Fruit fly (Drosophila melanogaster) whole organism, embryonic: ENCODE measurements around the gene Bem46.
A peak's percentile ranks its signal among the peaks of the same experiment; 100 is the strongest.

Experiments used
- BEAF-32 ChIP-seq: fragments of 200-800 bp; sonication (Bioruptor generic); optimal IDR thresholded peaks from 3 replicates; lab custom pipeline; 2017; ENCODE audit warnings: missing biosample characterization, missing genetic modification characterization, mild to moderate bottlenecking, moderate library complexity, missing genetic modification reagents
- CG12391 ChIP-seq: fragments of 200-800 bp; sonication (Bioruptor generic); optimal IDR thresholded peaks from 3 replicates; lab custom pipeline; 2018; ENCODE audit warnings: missing biosample characterization, mild to moderate bottlenecking, missing genetic modification characterization, moderate library complexity
- CG14014 ChIP-seq: fragments of 200-800 bp; sonication (Bioruptor generic); IDR thresholded peaks from 2 replicates; pipeline ENCODE4 v1.3.6; 2022; ENCODE audit warnings: missing biosample characterization, missing genetic modification characterization
- CG14710 ChIP-seq: fragments of 200-800 bp; sonication (Bioruptor generic); optimal IDR thresholded peaks from 3 replicates; lab custom pipeline; 2019; ENCODE audit warnings: missing biosample characterization, mild to moderate bottlenecking, missing genetic modification characterization, moderate library complexity
- CG14965 ChIP-seq: fragments of 200-800 bp; sonication (Bioruptor generic); optimal IDR thresholded peaks from 2 replicates; lab custom pipeline; 2016; ENCODE audit warnings: missing biosample characterization, missing genetic modification characterization, borderline replicate concordance
- CG1529 ChIP-seq: fragments of 200-800 bp; sonication (Bioruptor generic); optimal IDR thresholded peaks from 3 replicates; lab custom pipeline; 2018; ENCODE audit warnings: missing biosample characterization, missing genetic modification characterization
- CG15514 ChIP-seq: fragments of 200-800 bp; sonication (Bioruptor generic); optimal IDR thresholded peaks from 3 replicates; lab custom pipeline; 2017; ENCODE audit warnings: missing biosample characterization, missing genetic modification characterization, mild to moderate bottlenecking, moderate library complexity, missing genetic modification reagents
- CG1602 ChIP-seq: fragments of 200-800 bp; sonication (Bioruptor generic); optimal IDR thresholded peaks from 3 replicates; lab custom pipeline; 2016; ENCODE audit warnings: missing biosample characterization, missing genetic modification characterization
- CG1647 ChIP-seq: fragments of 200-800 bp; sonication (Bioruptor generic); optimal IDR thresholded peaks from 3 replicates; lab custom pipeline; 2016; ENCODE audit warnings: missing biosample characterization, missing genetic modification characterization
- CG16863 ChIP-seq: fragments of 200-800 bp; sonication (Bioruptor generic); optimal IDR thresholded peaks from 3 replicates; lab custom pipeline; 2016; ENCODE audit warnings: missing biosample characterization, missing genetic modification characterization
- CG17361 ChIP-seq: fragments of 200-800 bp; sonication (Bioruptor generic); IDR thresholded peaks from 3 replicates; pipeline ENCODE4 v1.3.6; 2022; ENCODE audit warnings: missing biosample characterization, missing genetic modification characterization
- CG1792 ChIP-seq: fragments of 200-800 bp; sonication (Bioruptor generic); optimal IDR thresholded peaks from 2 replicates; lab custom pipeline; 2016; ENCODE audit warnings: missing biosample characterization, missing genetic modification characterization
- CG1832 ChIP-seq: fragments of 200-800 bp; sonication (Bioruptor generic); optimal IDR thresholded peaks from 2 replicates; lab custom pipeline; 2017; ENCODE audit warnings: missing biosample characterization, mild to moderate bottlenecking, missing genetic modification characterization, inconsistent platforms
- CG18764 ChIP-seq: fragments of 200-800 bp; sonication (Bioruptor generic); optimal IDR thresholded peaks from 3 replicates; lab custom pipeline; 2016; ENCODE audit warnings: missing biosample characterization, missing genetic modification characterization
- CG2712 ChIP-seq: fragments of 200-800 bp; optimal IDR thresholded peaks from 3 replicates; lab custom pipeline; 2019; ENCODE audit warnings: missing biosample characterization, mild to moderate bottlenecking, missing genetic modification characterization, moderate library complexity
- CG31441 ChIP-seq: fragments of 200-800 bp; sonication (Bioruptor generic); IDR thresholded peaks from 2 replicates; pipeline ENCODE4 v1.3.6; 2022; ENCODE audit warnings: missing biosample characterization, missing genetic modification characterization
- CG3163 ChIP-seq: fragments of 200-800 bp; sonication (Bioruptor generic); optimal IDR thresholded peaks from 3 replicates; lab custom pipeline; 2016; ENCODE audit warnings: missing biosample characterization, missing genetic modification characterization
- CG6654 ChIP-seq: fragments of 200-800 bp; sonication (Bioruptor generic); optimal IDR thresholded peaks from 2 replicates; lab custom pipeline; 2017; ENCODE audit warnings: missing biosample characterization, mild to moderate bottlenecking, missing genetic modification characterization
- CG8359 ChIP-seq: fragments of 200-800 bp; sonication (Bioruptor generic); optimal IDR thresholded peaks from 2 replicates; lab custom pipeline; 2017; ENCODE audit warnings: missing biosample characterization, mild to moderate bottlenecking, missing genetic modification characterization, borderline replicate concordance
- CG9727 ChIP-seq: fragments of 200-800 bp; sonication (Bioruptor generic); optimal IDR thresholded peaks from 3 replicates; lab custom pipeline; 2017; ENCODE audit warnings: missing biosample characterization, mild to moderate bottlenecking, missing genetic modification characterization
- E2f1 ChIP-seq: fragments of 200-800 bp; sonication (Bioruptor generic); IDR thresholded peaks from 2 replicates; pipeline ENCODE4 v1.3.6; 2022; ENCODE audit warnings: missing biosample characterization, missing genetic modification characterization
- Ets97D ChIP-seq: fragments of 200-800 bp; sonication (Bioruptor generic); optimal IDR thresholded peaks from 3 replicates; lab custom pipeline; 2016; ENCODE audit warnings: missing biosample characterization, missing genetic modification characterization
- HLH3B ChIP-seq: fragments of 200-800 bp; sonication (Bioruptor generic); IDR thresholded peaks from 2 replicates; pipeline ENCODE4 v1.3.6; 2022; ENCODE audit warnings: missing biosample characterization, missing genetic modification characterization
- Mad ChIP-seq: fragments of 200-800 bp; sonication (Bioruptor generic); optimal IDR thresholded peaks from 2 replicates; lab custom pipeline; 2016; ENCODE audit warnings: missing biosample characterization, missing genetic modification characterization
- Rfx ChIP-seq: fragments of 200-800 bp; sonication (Bioruptor generic); IDR thresholded peaks from 2 replicates; pipeline ENCODE4 v1.3.6; 2022; ENCODE audit warnings: missing biosample characterization, missing genetic modification characterization
- ap ChIP-seq: fragments of 200-800 bp; sonication (Bioruptor generic); IDR thresholded peaks from 2 replicates; pipeline ENCODE4 v1.3.6; 2022; ENCODE audit warnings: missing biosample characterization, missing genetic modification characterization
- az2 ChIP-seq: fragments of 200-800 bp; sonication (Bioruptor generic); optimal IDR thresholded peaks from 3 replicates; lab custom pipeline; 2016; ENCODE audit warnings: missing biosample characterization, missing genetic modification characterization
- bsh ChIP-seq, 2 experiments: fragments of 200-800 bp; sonication (Bioruptor generic); optimal IDR thresholded peaks; 2 replicates each; lab custom pipeline; 2017 to 2018; ENCODE audit warnings: mild to moderate bottlenecking in 2 of 2, missing biosample characterization in 2 of 2, missing genetic modification characterization in 2 of 2, moderate library complexity in 1 of 2
- croc ChIP-seq: fragments of 200-800 bp; sonication (Bioruptor generic); conservative IDR thresholded peaks from 3 replicates; pipeline ENCODE4 v1.3.6; 2022; ENCODE audit warnings: missing biosample characterization, missing genetic modification characterization
- cwo ChIP-seq: fragments of 200-800 bp; sonication (Bioruptor generic); optimal IDR thresholded peaks from 3 replicates; lab custom pipeline; 2017; ENCODE audit warnings: missing biosample characterization, missing genetic modification characterization, mild to moderate bottlenecking, moderate library complexity, missing genetic modification reagents
- danr ChIP-seq: fragments of 200-800 bp; sonication (Bioruptor generic); IDR thresholded peaks from 2 replicates; pipeline ENCODE4 v1.3.6; 2022; ENCODE audit warnings: missing biosample characterization, missing genetic modification characterization
- dmrt99B ChIP-seq: fragments of 200-800 bp; sonication (Bioruptor generic); optimal IDR thresholded peaks from 2 replicates; lab custom pipeline; 2018; ENCODE audit warnings: missing biosample characterization, mild to moderate bottlenecking, missing genetic modification characterization, moderate library complexity
- dpn ChIP-seq, 2 experiments: fragments of 200-800 bp; sonication (Bioruptor generic); optimal IDR thresholded peaks; 3 replicates each; lab custom pipeline; 2016; ENCODE audit warnings: missing biosample characterization in 2 of 2, missing genetic modification characterization in 2 of 2
- ewg ChIP-seq: fragments of 200-800 bp; sonication (Bioruptor generic); optimal IDR thresholded peaks from 3 replicates; lab custom pipeline; 2017; ENCODE audit warnings: mild to moderate bottlenecking, missing biosample characterization, missing genetic modification reagents, missing genetic modification characterization
- kni ChIP-seq: fragments of 200-800 bp; sonication (Bioruptor generic); optimal IDR thresholded peaks from 3 replicates; lab custom pipeline; 2017; ENCODE audit warnings: mild to moderate bottlenecking, missing biosample characterization, missing genetic modification reagents, missing genetic modification characterization
- nerfin-2 ChIP-seq: fragments of 200-800 bp; sonication (Bioruptor generic); IDR thresholded peaks from 2 replicates; pipeline ENCODE4 v1.3.6; 2022; ENCODE audit warnings: missing biosample characterization, missing genetic modification characterization; ENCODE audit not compliant: partially characterized antibody
- onecut ChIP-seq: fragments of 200-800 bp; sonication (Bioruptor generic); IDR thresholded peaks from 2 replicates; pipeline ENCODE4 v1.3.6; 2022; ENCODE audit warnings: missing biosample characterization, missing genetic modification characterization
- peb ChIP-seq: fragments of 200-800 bp; sonication (Bioruptor generic); IDR thresholded peaks from 2 replicates; pipeline ENCODE4 v1.3.6; 2022; ENCODE audit warnings: missing biosample characterization, missing genetic modification characterization
- prd ChIP-seq, 3 experiments: fragments of >200 bp in 2 of 3; fragments of 200-800 bp in 1 of 3; sonication (Bioruptor generic) in 1 of 3; optimal IDR thresholded peaks in 2 of 3; IDR thresholded peaks in 1 of 3; 2 replicates in 2 of 3; 3 replicates in 1 of 3; pipeline versions ENCODE4 v1.3.6 to Lab custom; 2017 to 2022; ENCODE audit warnings: missing biosample characterization in 1 of 3, missing genetic modification characterization in 1 of 3
- pzg ChIP-seq: fragments of 200-800 bp; sonication (Bioruptor generic); optimal IDR thresholded peaks from 3 replicates; lab custom pipeline; 2018; ENCODE audit warnings: missing biosample characterization, mild to moderate bottlenecking, missing genetic modification characterization, moderate library complexity
- ranshi ChIP-seq: fragments of 200-800 bp; sonication (Bioruptor generic); IDR thresholded peaks from 2 replicates; pipeline ENCODE4 v1.3.6; 2022; ENCODE audit warnings: missing biosample characterization, missing genetic modification characterization
- sc ChIP-seq, 3 experiments: fragments of >200 bp in 2 of 3; fragments of 200-800 bp in 1 of 3; sonication (Bioruptor generic) in 1 of 3; optimal IDR thresholded peaks; 2 replicates in 2 of 3; 3 replicates in 1 of 3; lab custom pipeline; 2017; ENCODE audit warnings: mild to moderate bottlenecking in 1 of 3, missing biosample characterization in 1 of 3, missing genetic modification characterization in 1 of 3, missing genetic modification reagents in 1 of 3
- sens ChIP-seq: fragments of 200-800 bp; sonication (Bioruptor generic); peaks from one replicate; lab custom pipeline; 2016; ENCODE audit warnings: missing biosample characterization, missing genetic modification characterization
- sens-2 ChIP-seq: fragments of 200-800 bp; sonication (Bioruptor generic); IDR thresholded peaks from 2 replicates; pipeline ENCODE4 v1.3.6; 2022; ENCODE audit warnings: missing biosample characterization, missing genetic modification characterization
- tna ChIP-seq: fragments of 200-800 bp; sonication (Bioruptor generic); IDR thresholded peaks from 2 replicates; pipeline ENCODE4 v1.3.6; 2022; ENCODE audit warnings: missing biosample characterization, missing genetic modification characterization; ENCODE audit not compliant: partially characterized antibody
- usp ChIP-seq: fragments of >200 bp; optimal IDR thresholded peaks from 2 replicates; lab custom pipeline; 2017; ENCODE audit warnings: missing biosample characterization, missing genetic modification characterization
- zen ChIP-seq: fragments of 200-800 bp; sonication (Bioruptor generic); optimal IDR thresholded peaks from 3 replicates; lab custom pipeline; 2018; ENCODE audit warnings: missing biosample characterization, mild to moderate bottlenecking, missing genetic modification characterization, moderate library complexity
- zfh2 ChIP-seq: fragments of 200-800 bp; sonication (Bioruptor generic); optimal IDR thresholded peaks from 2 replicates; lab custom pipeline; 2016; ENCODE audit warnings: missing biosample characterization, missing genetic modification characterization

The Bem46 gene

dm6 chr2L:2957547-2958174 is 30.3 kb upstream of the Bem46 start (continued):
- no peak for TF ChIP-seq CG6654 (GFP tag; lab: Kevin White, UChicago)
- peak; percentile 79 for TF ChIP-seq CG17361
- no peak for TF ChIP-seq CG14014
- TF ChIP-seq CG8359 (GFP tag; lab: Kevin White, UChicago), result peak; percentile 11
- peak; percentile 70 for TF ChIP-seq CG2712
- peak; percentile 36 for TF ChIP-seq CG1647 (GFP tag; lab: Kevin White, UChicago)
- peak; percentile 13; the same call in 1 of the 2 replicates for TF ChIP-seq Rfx
- no peak for TF ChIP-seq BEAF-32 (GFP tag; lab: Kevin White, UChicago)
- TF ChIP-seq bsh (GFP tag; optimal IDR thresholded peaks at IDR 0.05; lab: Kevin White, UChicago), result peak; percentile 64 to 76
- peak; percentile 95 for TF ChIP-seq sens (GFP tag; lab: Kevin White, UChicago)
- 0 out of 2 replicates have a peak, but pooled peaks have one; percentile 46 for TF ChIP-seq danr
- TF ChIP-seq sc (optimal IDR thresholded peaks at IDR 0.05; lab: Kevin White, UChicago), result no peak
- TF ChIP-seq sc (GFP tag; optimal IDR thresholded peaks at IDR 0.05; lab: Kevin White, UChicago), result peak; percentile 47
- no peak for TF ChIP-seq cwo
- peak; percentile 30 for TF ChIP-seq Mad (GFP tag; lab: Kevin White, UChicago)
- no peak for TF ChIP-seq prd (optimal IDR thresholded peaks at IDR 0.05; lab: Kevin White, UChicago)
- TF ChIP-seq prd (GFP tag; IDR thresholded peaks at IDR 0.05; lab: Robert Waterston, UW), result peak; percentile 61; the same call in 2 of the 3 replicates
- peak; percentile 62 for TF ChIP-seq az2 (GFP tag; lab: Kevin White, UChicago)
- peak; percentile 11 to 28 for TF ChIP-seq dpn (GFP tag; optimal IDR thresholded peaks at IDR 0.05; lab: Kevin White, UChicago)
- no peak for TF ChIP-seq CG14965
- TF ChIP-seq CG1602 (GFP tag; lab: Kevin White, UChicago), result peak; percentile 32
- TF ChIP-seq pzg (GFP tag; lab: Kevin White, UChicago), result no peak
- TF ChIP-seq sens-2, result no peak
- no peak for TF ChIP-seq CG15514
- TF ChIP-seq CG1792, result no peak
- no peak for TF ChIP-seq usp
- TF ChIP-seq CG3163, result no peak
- TF ChIP-seq dmrt99B (tag; lab: Kevin White, UChicago), result peak; percentile 78
- TF ChIP-seq CG18764, result no peak
- no peak for TF ChIP-seq zfh2 (GFP tag; lab: Kevin White, UChicago)
- peak; percentile 39 for TF ChIP-seq CG16863 (GFP tag; lab: Kevin White, UChicago)
- peak; percentile 71 for TF ChIP-seq CG31441 (GFP tag; lab: Robert Waterston, UW)
- peak; percentile 14 for TF ChIP-seq CG1529 (GFP tag; lab: Kevin White, UChicago)
- no peak for TF ChIP-seq Ets97D (GFP tag; lab: Kevin White, UChicago)
- no peak for TF ChIP-seq tna (GFP tag; lab: Robert Waterston, UW)
- peak; percentile 54 for TF ChIP-seq ewg (GFP tag; lab: Kevin White, UChicago)
- peak; percentile 36 for TF ChIP-seq CG9727
- TF ChIP-seq HLH3B (GFP tag; lab: Robert Waterston, UW), result peak; percentile 56
- TF ChIP-seq ranshi, result peak; percentile 18; the same call in 1 of the 2 replicates
- peak; percentile 53 for TF ChIP-seq CG14710
- TF ChIP-seq croc (GFP tag; lab: Robert Waterston, UW), result peak; percentile 68
- TF ChIP-seq kni (GFP tag; lab: Kevin White, UChicago), result peak; percentile 12
- peak; percentile 47; the same call in 1 of the 2 replicates for TF ChIP-seq peb (GFP tag; lab: Robert Waterston, UW)
- TF ChIP-seq CG12391 (tag; lab: Kevin White, UChicago), result peak; percentile 37
- TF ChIP-seq E2f1 (GFP tag; lab: Robert Waterston, UW), result no peak; the same call in 1 of the 2 replicates
- TF ChIP-seq CG1832 (GFP tag; lab: Kevin White, UChicago), result no peak
- TF ChIP-seq onecut (GFP tag; lab: Robert Waterston, UW), result peak; percentile 48
- 0 out of 2 replicates have a peak, but pooled peaks have one; percentile 26 for TF ChIP-seq ap (GFP tag; lab: Robert Waterston, UW)
- TF ChIP-seq zen (tag; lab: Kevin White, UChicago), result peak; percentile 10
- TF ChIP-seq nerfin-2 (GFP tag; lab: Robert Waterston, UW), result no peak
